Fruit fly (Drosophila melanogaster): ENCODE measurements around the gene nAChRbeta3.

The nAChRbeta3 gene

dm6 chr2L:497657-498473, 47.1 kb upstream of the nAChRbeta3 start (continued):
- TF ChIP-seq CG4328 (GFP tag; optimal IDR thresholded peaks at IDR 0.05), result no peak
- TF ChIP-seq CG12299 (tag; optimal IDR thresholded peaks at IDR 0.05), result no peak
- TF ChIP-seq CG34224 (GFP tag; IDR thresholded peaks at IDR 0.05; ENCODE audit: partially characterized antibody), result no peak
- TF ChIP-seq Atf-2 (GFP tag; optimal IDR thresholded peaks at IDR 0.05), result no peak
- TF ChIP-seq HLH54F (GFP tag; optimal IDR thresholded peaks at IDR 0.05), result no peak
- TF ChIP-seq CG9727 (GFP tag; optimal IDR thresholded peaks at IDR 0.05), result no peak
- no peak for TF ChIP-seq CG6683 (GFP tag; optimal IDR thresholded peaks at IDR 0.05)
- TF ChIP-seq CG15269 (tag; optimal IDR thresholded peaks at IDR 0.05), result no peak
- TF ChIP-seq fru (optimal IDR thresholded peaks at IDR 0.05), result no peak
- 0 out of 2 replicates have a peak, but pooled peaks have one; percentile 36 for TF ChIP-seq CG6689 (GFP tag; IDR thresholded peaks at IDR 0.05)
- TF ChIP-seq CG3407 (GFP tag; optimal IDR thresholded peaks at IDR 0.05), result no peak
- TF ChIP-seq cas (GFP tag; IDR thresholded peaks at IDR 0.05), result no peak
- TF ChIP-seq Neu2 (GFP tag; optimal IDR thresholded peaks at IDR 0.05; ENCODE audit: borderline replicate concordance), result no peak
- TF ChIP-seq CG5245 (GFP tag; optimal IDR thresholded peaks at IDR 0.05), result no peak
- no peak for TF ChIP-seq yki (optimal IDR thresholded peaks at IDR 0.05)
- no peak for TF ChIP-seq CG10654 (GFP tag; optimal IDR thresholded peaks at IDR 0.05)
- no peak for TF ChIP-seq tio (GFP tag; optimal IDR thresholded peaks at IDR 0.05)
- no peak for TF ChIP-seq Jarid2 (GFP tag; optimal IDR thresholded peaks at IDR 0.05)
- peak; percentile 64 for TF ChIP-seq Med (GFP tag)
- TF ChIP-seq lab (GFP tag; optimal IDR thresholded peaks at IDR 0.05), result peak; percentile 23
- TF ChIP-seq pnt (GFP tag; optimal IDR thresholded peaks at IDR 0.05), result no peak
- TF ChIP-seq ind (GFP tag; optimal IDR thresholded peaks at IDR 0.05), result no peak
- TF ChIP-seq zen2 (GFP tag; IDR thresholded peaks at IDR 0.05; ENCODE audit: partially characterized antibody), result no peak
- TF ChIP-seq CG9609 (GFP tag; optimal IDR thresholded peaks at IDR 0.05), result no peak
- no peak for TF ChIP-seq H15 (GFP tag; IDR thresholded peaks at IDR 0.05)
- TF ChIP-seq vfl (GFP tag; optimal IDR thresholded peaks at IDR 0.05), result no peak
- no peak for TF ChIP-seq HLH4C (GFP tag; IDR thresholded peaks at IDR 0.05; ENCODE audit: partially characterized antibody)
- no peak for TF ChIP-seq Hr78 (GFP tag; optimal IDR thresholded peaks at IDR 0.05)
- no peak for TF ChIP-seq Hsf (GFP tag; optimal IDR thresholded peaks at IDR 0.05)
- TF ChIP-seq her (GFP tag; optimal IDR thresholded peaks at IDR 0.05), result no peak
- TF ChIP-seq Stat92E (GFP tag; optimal IDR thresholded peaks at IDR 0.05), result no peak
- TF ChIP-seq CG8089 (GFP tag; optimal IDR thresholded peaks at IDR 0.05), result no peak
- TF ChIP-seq cg (GFP tag; optimal IDR thresholded peaks at IDR 0.05), result no peak
- TF ChIP-seq CG8290 (GFP tag; optimal IDR thresholded peaks at IDR 0.05), result no peak
- TF ChIP-seq CG8290 (tag; optimal IDR thresholded peaks at IDR 0.05), result no peak
- TF ChIP-seq CG1792 (GFP tag; optimal IDR thresholded peaks at IDR 0.05), result no peak
- TF ChIP-seq ara (GFP tag; IDR thresholded peaks at IDR 0.05), result no peak
- no peak for TF ChIP-seq Gug (GFP tag; IDR thresholded peaks at IDR 0.05)
- TF ChIP-seq Ets65A (GFP tag), result peak; percentile 71
- peak; percentile 13 for TF ChIP-seq Mad (GFP tag; optimal IDR thresholded peaks at IDR 0.05)
- TF ChIP-seq sima (GFP tag; optimal IDR thresholded peaks at IDR 0.05), result no peak
- TF ChIP-seq pum (GFP tag; optimal IDR thresholded peaks at IDR 0.05), result no peak
- TF ChIP-seq Aef1 (GFP tag; IDR thresholded peaks at IDR 0.05), result no peak
- no peak for TF ChIP-seq Trl (optimal IDR thresholded peaks at IDR 0.05)
- TF ChIP-seq Trl (GFP tag; optimal IDR thresholded peaks at IDR 0.05), result no peak
- TF ChIP-seq kay (GFP tag; optimal IDR thresholded peaks at IDR 0.05), result no peak
- TF ChIP-seq Hmr (GFP tag; optimal IDR thresholded peaks at IDR 0.05), result no peak
- no peak for TF ChIP-seq dmrt11E (tag; optimal IDR thresholded peaks at IDR 0.05)
- no peak for TF ChIP-seq CG15073 (GFP tag; optimal IDR thresholded peaks at IDR 0.05)
- no peak for TF ChIP-seq CG3163 (GFP tag; optimal IDR thresholded peaks at IDR 0.05)
- no peak for TF ChIP-seq p53 (GFP tag; optimal IDR thresholded peaks at IDR 0.05)

Data from whole organism, embryonic.